Worm (Caenorhabditis elegans) whole organism, midembryonic: ENCODE data around the gene str-246.

Source experiments
- T22C8.4 ChIP-seq: fragments of 200-800 bp; sonication (Bioruptor generic); IDR thresholded peaks from 2 replicates; pipeline ENCODE4 v1.3.6; 2022; ENCODE audit warnings: missing genetic modification characterization, missing compliant biosample characterization
- cog-1 ChIP-seq: sonication (generic microtip); optimal IDR thresholded peaks from 2 replicates; lab custom pipeline; 2016; ENCODE audit warnings: missing genetic modification characterization, missing compliant biosample characterization
- flt-1 ChIP-seq: fragments of 200-800 bp; sonication (Bioruptor generic); IDR thresholded peaks from 2 replicates; pipeline ENCODE4 v1.3.6; 2022; ENCODE audit warnings: missing genetic modification characterization, missing compliant biosample characterization
- med-1 ChIP-seq: sonication (generic microtip); optimal IDR thresholded peaks from 2 replicates; lab custom pipeline; 2017; ENCODE audit warnings: missing genetic modification characterization, mild to moderate bottlenecking, missing compliant biosample characterization, antibody characterized with exemption, missing genetic modification reagents; ENCODE audit not compliant: insufficient read depth
- ztf-29 ChIP-seq: fragments of 200-800 bp; sonication (Bioruptor generic); IDR thresholded peaks from 2 replicates; pipeline ENCODE4 v1.3.6; 2022; ENCODE audit warnings: missing genetic modification reagents, missing genetic modification characterization, missing compliant biosample characterization

DNA sequence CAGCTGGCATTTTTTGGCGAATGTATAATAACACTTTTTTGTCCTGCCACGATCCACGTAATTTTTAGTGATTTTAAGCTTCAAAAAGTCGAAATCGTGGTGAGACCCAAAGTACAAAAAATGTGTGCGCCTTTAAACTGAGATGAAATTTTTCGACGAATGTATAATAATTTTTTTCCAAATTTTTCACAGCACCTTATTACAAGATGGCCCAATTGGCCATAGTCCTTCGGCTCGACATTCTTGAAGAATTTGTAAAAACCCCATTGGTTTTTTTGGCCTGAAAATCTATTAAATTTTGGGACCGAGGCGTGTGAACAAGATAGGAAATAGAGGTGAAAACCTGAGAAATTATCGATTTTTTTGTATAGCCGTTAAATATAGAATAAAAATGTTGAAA is 38.5 kb downstream of the str-246 start:
- TF ChIP-seq med-1 (no peak), flt-1 (GFP tag; lab: Robert Waterston, UW) (no peak), cog-1 (tag; lab: Kevin White, UChicago) (no peak), ztf-29 (GFP tag; lab: Robert Waterston, UW) (no peak), T22C8.4 (no peak)
